Fruit fly (Drosophila melanogaster): ENCODE data around the gene Ogg1.

The Ogg1 gene

DNA sequence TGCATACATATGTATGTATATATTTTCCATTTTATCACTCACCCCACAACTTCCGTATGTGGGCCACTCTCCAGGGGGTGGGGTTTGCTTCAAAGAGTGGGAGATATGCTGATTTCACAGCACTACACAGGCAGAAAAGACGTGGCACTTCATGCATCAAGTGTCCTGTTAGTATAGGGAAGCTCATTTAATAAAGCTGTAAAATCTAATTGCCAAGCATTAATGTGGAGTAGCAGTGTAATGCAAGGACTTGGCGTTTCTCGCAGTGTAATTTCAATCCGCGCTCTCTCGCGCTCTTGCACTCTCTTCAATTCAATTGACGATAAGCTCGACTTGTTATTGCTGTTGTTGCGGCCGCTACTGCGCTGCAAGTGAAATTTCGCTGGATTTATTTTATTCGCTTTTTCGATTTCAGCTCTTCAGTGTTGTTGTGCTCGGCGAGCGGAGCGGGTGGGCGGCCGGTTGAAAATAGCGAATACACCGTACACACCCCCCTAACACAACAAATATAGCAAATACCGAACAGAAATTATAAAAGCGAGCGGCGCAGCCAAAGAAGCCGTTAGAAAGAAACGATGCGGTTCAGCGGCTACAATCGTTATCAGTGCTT, 19.2 kb downstream of the Ogg1 start, which contains the start of gene Hexo2:
Gene Hexo2, plus strand, starts transcription at position 419 of the 610 bp plus-strand sequence.
- TF ChIP-seq hth (optimal IDR thresholded peaks at IDR 0.05) (no peak), CG14050 (GFP tag; IDR thresholded peaks at IDR 0.05) (peak; percentile 94), twi (tag; optimal IDR thresholded peaks at IDR 0.05) (peak; percentile 73), tgo (GFP tag; IDR thresholded peaks at IDR 0.05) (peak; percentile 95), NC2α (GFP tag; optimal IDR thresholded peaks at IDR 0.05) (peak; percentile 83), CG10565 (GFP tag; optimal IDR thresholded peaks at IDR 0.05) (peak; percentile 79), Sry-δ (GFP tag; optimal IDR thresholded peaks at IDR 0.05) (peak; percentile 66), Ets65A (GFP tag) (peak; percentile 99), CG10209 (GFP tag; optimal IDR thresholded peaks at IDR 0.05) (peak; percentile 91), CG13424 (tag; optimal IDR thresholded peaks at IDR 0.05) (peak; percentile 91), CG12219 (GFP tag; optimal IDR thresholded peaks at IDR 0.05) (peak; percentile 92), HLH54F (GFP tag; optimal IDR thresholded peaks at IDR 0.05) (peak; percentile 84), CG3995 (GFP tag; optimal IDR thresholded peaks at IDR 0.05) (peak; percentile 34), Sox100B (GFP tag; optimal IDR thresholded peaks at IDR 0.05) (peak; percentile 89), crp (GFP tag; optimal IDR thresholded peaks at IDR 0.05) (peak in 1 of 2 experiments; percentile 57), CG6813 (GFP tag; optimal IDR thresholded peaks at IDR 0.05) (peak; percentile 88), Lpt (GFP tag; optimal IDR thresholded peaks at IDR 0.05) (no peak), CG13123 (GFP tag; optimal IDR thresholded peaks at IDR 0.05) (peak; percentile 83), ash1 (GFP tag; optimal IDR thresholded peaks at IDR 0.05) (no peak), Six4 (GFP tag; optimal IDR thresholded peaks at IDR 0.05) (peak; percentile 93), CG11696 (GFP tag; IDR thresholded peaks at IDR 0.05) (peak; percentile 85), CoRest (tag; optimal IDR thresholded peaks at IDR 0.05) (peak; percentile 88), Hr39 (optimal IDR thresholded peaks at IDR 0.05) (no peak), CG34376 (GFP tag; optimal IDR thresholded peaks at IDR 0.05) (peak; percentile 40), mam (GFP tag; optimal IDR thresholded peaks at IDR 0.05) (peak; percentile 88), Fer1 (GFP tag; optimal IDR thresholded peaks at IDR 0.05) (peak; percentile 85), Dfd (GFP tag; optimal IDR thresholded peaks at IDR 0.05) (no peak), Side (GFP tag; optimal IDR thresholded peaks at IDR 0.05) (peak; percentile 92), Ada2b (GFP tag; IDR thresholded peaks at IDR 0.05) (peak; percentile 93), shn (GFP tag; optimal IDR thresholded peaks at IDR 0.05) (peak; percentile 87), danr (GFP tag; IDR thresholded peaks at IDR 0.05) (peak; percentile 91), yki (optimal IDR thresholded peaks at IDR 0.05) (no peak), pzg (GFP tag; optimal IDR thresholded peaks at IDR 0.05) (peak; percentile 9), CG7987 (GFP tag; optimal IDR thresholded peaks at IDR 0.05) (peak; percentile 70), emc (GFP tag; optimal IDR thresholded peaks at IDR 0.05) (peak; percentile 74), run (tag; optimal IDR thresholded peaks at IDR 0.05) (peak; percentile 80), CG17802 (tag; optimal IDR thresholded peaks at IDR 0.05) (peak; percentile 86), sr (GFP tag; IDR thresholded peaks at IDR 0.05) (no peak; the same call in 1 of the 3 replicates), Hsf (GFP tag; optimal IDR thresholded peaks at IDR 0.05) (peak; percentile 94), Max (GFP tag; optimal IDR thresholded peaks at IDR 0.05) (peak; percentile 83), CrebB (tag; optimal IDR thresholded peaks at IDR 0.05) (peak; percentile 87), CG9609 (GFP tag; optimal IDR thresholded peaks at IDR 0.05) (peak; percentile 91), ems (GFP tag; optimal IDR thresholded peaks at IDR 0.05) (peak; percentile 92), Mes4 (GFP tag; optimal IDR thresholded peaks at IDR 0.05) (peak; percentile 94), CG11093 (GFP tag; IDR thresholded peaks at IDR 0.05) (peak; percentile 94), CG14014 (GFP tag; IDR thresholded peaks at IDR 0.05) (peak; percentile 91), CG4707 (GFP tag; optimal IDR thresholded peaks at IDR 0.05) (peak; percentile 86), Blimp-1 (GFP tag; optimal IDR thresholded peaks at IDR 0.05) (peak; percentile 92), tup (GFP tag; optimal IDR thresholded peaks at IDR 0.05) (peak; percentile 85), Usf (GFP tag; optimal IDR thresholded peaks at IDR 0.05) (peak; percentile 63), CG14965 (GFP tag; optimal IDR thresholded peaks at IDR 0.05; ENCODE audit: borderline replicate concordance) (peak; percentile 80)
